Fruit fly (Drosophila melanogaster) whole organism, embryonic: ENCODE results near the gene und.

Experiments used
- CG1602 ChIP-seq: fragments of 200-800 bp; sonication (Bioruptor generic); optimal IDR thresholded peaks from 3 replicates; lab custom pipeline; 2016; ENCODE audit warnings: missing biosample characterization, missing genetic modification characterization
- CG1792 ChIP-seq: fragments of 200-800 bp; sonication (Bioruptor generic); optimal IDR thresholded peaks from 2 replicates; lab custom pipeline; 2016; ENCODE audit warnings: missing biosample characterization, missing genetic modification characterization
- CG33557 ChIP-seq: fragments of 200-800 bp; sonication (Bioruptor generic); optimal IDR thresholded peaks from 2 replicates; lab custom pipeline; 2019; ENCODE audit warnings: missing biosample characterization, mild to moderate bottlenecking, missing genetic modification characterization, moderate library complexity
- CG3838 ChIP-seq: fragments of 200-800 bp; sonication (Bioruptor generic); optimal IDR thresholded peaks from 3 replicates; lab custom pipeline; 2016; ENCODE audit warnings: missing biosample characterization, missing genetic modification characterization
- CTCF ChIP-seq: fragments of 200-800 bp; sonication (Bioruptor generic); optimal IDR thresholded peaks from 2 replicates; lab custom pipeline; 2017; ENCODE audit warnings: missing biosample characterization, mild to moderate bottlenecking, missing genetic modification characterization, moderate library complexity
- HLH54F ChIP-seq: fragments of 200-800 bp; sonication (Bioruptor generic); optimal IDR thresholded peaks from 3 replicates; lab custom pipeline; 2016; ENCODE audit warnings: missing biosample characterization, missing genetic modification characterization
- Xbp1 ChIP-seq: fragments of 200-800 bp; sonication (Bioruptor generic); optimal IDR thresholded peaks from 3 replicates; lab custom pipeline; 2016; ENCODE audit warnings: missing biosample characterization, mild to moderate bottlenecking, missing genetic modification characterization
- br ChIP-seq: fragments of >200 bp; optimal IDR thresholded peaks from 2 replicates; lab custom pipeline; 2017
- ftz-f1 ChIP-seq: fragments of 200-800 bp; sonication (Bioruptor generic); optimal IDR thresholded peaks from 2 replicates; lab custom pipeline; 2016; ENCODE audit warnings: missing biosample characterization, missing genetic modification characterization
- gem ChIP-seq: fragments of 200-800 bp; sonication (Bioruptor generic); optimal IDR thresholded peaks from 2 replicates; lab custom pipeline; 2019; ENCODE audit warnings: missing biosample characterization, mild to moderate bottlenecking, missing genetic modification characterization, moderate library complexity
- run ChIP-seq: fragments of 200-800 bp; sonication (Bioruptor generic); optimal IDR thresholded peaks from 3 replicates; lab custom pipeline; 2018; ENCODE audit warnings: missing biosample characterization, mild to moderate bottlenecking, missing genetic modification characterization

- TF ChIP-seq CG3838 (GFP tag; lab: Kevin White, UChicago) (no peak), gem (peak; percentile 62), CG1602 (GFP tag; lab: Kevin White, UChicago) (peak; percentile 19), run (tag; lab: Kevin White, UChicago) (no peak), CG1792 (GFP tag; lab: Kevin White, UChicago) (no peak), CTCF (peak; percentile 24), br (lab: Kevin White, UChicago) (no peak), Xbp1 (GFP tag; lab: Kevin White, UChicago) (peak; percentile 67), CG33557 (no peak), HLH54F (GFP tag; lab: Kevin White, UChicago) (peak; percentile 69), ftz-f1 (GFP tag; lab: Kevin White, UChicago) (no peak)
These were observed 4.3 kb upstream of the und start for dm6 chr2L:9758856-9759255.
